Worm (Caenorhabditis elegans) whole organism, L4 larva: ENCODE data around the gene fbxa-211.

Experiments used
- D1046.2 ChIP-seq: fragments of 200-800 bp; sonication (Bioruptor generic); IDR thresholded peaks from 2 replicates; pipeline ENCODE4 v1.3.6; 2022; ENCODE audit warnings: missing genetic modification characterization, missing compliant biosample characterization
- F10B5.3 ChIP-seq: sonication (generic microtip); optimal IDR thresholded peaks from 2 replicates; lab custom pipeline; 2016; ENCODE audit warnings: mild to moderate bottlenecking, missing genetic modification characterization, missing compliant biosample characterization
- F37D6.2 ChIP-seq: sonication (generic microtip); optimal IDR thresholded peaks from 2 replicates; lab custom pipeline; 2016; ENCODE audit warnings: mild to moderate bottlenecking, missing genetic modification characterization, missing compliant biosample characterization
- Y5F2A.4 ChIP-seq: fragments of 200-800 bp; sonication (Bioruptor generic); optimal IDR thresholded peaks from 2 replicates; lab custom pipeline; 2018; ENCODE audit warnings: mild to moderate bottlenecking, missing genetic modification characterization, missing compliant biosample characterization
- ZK337.2 ChIP-seq: fragments of 200-800 bp; sonication (Bioruptor generic); IDR thresholded peaks from 2 replicates; pipeline ENCODE4 v1.3.6; 2022; ENCODE audit warnings: missing genetic modification reagents, missing genetic modification characterization, missing compliant biosample characterization
- aha-1 ChIP-seq: fragments of 150-350 bp; peaks from one replicate; lab custom pipeline; 2014; ENCODE audit warnings: missing biosample characterization, missing genetic modification characterization
- aly-2 ChIP-seq: sonication (generic microtip); optimal IDR thresholded peaks from 2 replicates; lab custom pipeline; 2018; ENCODE audit warnings: missing biosample characterization, missing genetic modification characterization
- attf-4 ChIP-seq: sonication (generic microtip); optimal IDR thresholded peaks from 3 replicates; lab custom pipeline; 2017; ENCODE audit warnings: missing biosample characterization, missing genetic modification characterization
- ceh-28 ChIP-seq: fragments of 150-350 bp; optimal IDR thresholded peaks from 2 replicates; lab custom pipeline; 2014; ENCODE audit warnings: missing biosample characterization, missing genetic modification reagents, missing genetic modification characterization
- egl-27 ChIP-seq: sonication (generic microtip); optimal IDR thresholded peaks from 3 replicates; lab custom pipeline; 2017; ENCODE audit warnings: missing biosample characterization, missing genetic modification reagents, missing genetic modification characterization
- hif-1 ChIP-seq, 2 experiments: sonication (generic microtip); optimal IDR thresholded peaks; 2 replicates each; lab custom pipeline; 2016 to 2017; ENCODE audit warnings: missing compliant biosample characterization in 2 of 2, missing genetic modification characterization in 2 of 2, missing genetic modification reagents in 2 of 2, missing genotype in 2 of 2, mild to moderate bottlenecking in 1 of 2
- hlh-11 ChIP-seq: fragments of 200-800 bp; sonication (Bioruptor generic); optimal IDR thresholded peaks from 2 replicates; lab custom pipeline; 2018; ENCODE audit warnings: mild to moderate bottlenecking, missing genetic modification characterization, missing compliant biosample characterization
- hlh-30 ChIP-seq: sonication (generic microtip); optimal IDR thresholded peaks from 2 replicates; lab custom pipeline; 2017; ENCODE audit warnings: antibody characterized with exemption, mild to moderate bottlenecking, missing genetic modification characterization, missing compliant biosample characterization; ENCODE audit not compliant: insufficient read depth
- lin-38 ChIP-seq: fragments of 200-800 bp; sonication (Bioruptor generic); IDR thresholded peaks from 2 replicates; pipeline ENCODE4 v1.3.6; 2022; ENCODE audit warnings: missing genetic modification reagents, missing genetic modification characterization, missing compliant biosample characterization
- lin-39 ChIP-seq: fragments of 150-350 bp; optimal IDR thresholded peaks from 2 replicates; lab custom pipeline; 2014; ENCODE audit warnings: missing biosample characterization, missing genetic modification reagents, missing genetic modification characterization
- mes-2 ChIP-seq: sonication (generic microtip); optimal IDR thresholded peaks from 2 replicates; lab custom pipeline; 2016; ENCODE audit warnings: missing genotype, mild to moderate bottlenecking, missing genetic modification characterization, missing compliant biosample characterization; ENCODE audit not compliant: poor library complexity, severe bottlenecking
- nhr-102 ChIP-seq: sonication (generic microtip); optimal IDR thresholded peaks from 2 replicates; lab custom pipeline; 2016; ENCODE audit warnings: mild to moderate bottlenecking, missing genetic modification characterization, moderate library complexity, missing compliant biosample characterization
- nhr-28 ChIP-seq: fragments of 150-350 bp; optimal IDR thresholded peaks from 2 replicates; lab custom pipeline; 2014; ENCODE audit warnings: missing biosample characterization, missing genetic modification characterization
- snpc-1.2 ChIP-seq: fragments of 200-800 bp; sonication (Bioruptor generic); IDR thresholded peaks from 2 replicates; pipeline ENCODE4 v1.3.6; 2022; ENCODE audit warnings: missing genetic modification reagents, missing genetic modification characterization, missing compliant biosample characterization
- unc-62 ChIP-seq, 3 experiments: fragments of 150-350 bp in 1 of 3; sonication (generic microtip); optimal IDR thresholded peaks in 2 of 3; peaks in 1 of 3; 1 replicate in 1 of 3; 2 replicates in 2 of 3; lab custom pipeline; 2014 to 2017; ENCODE audit warnings: missing biosample characterization in 3 of 3, missing genetic modification characterization in 3 of 3, missing genetic modification reagents in 3 of 3, missing genotype in 1 of 3

fbxa-211 gene

DNA sequence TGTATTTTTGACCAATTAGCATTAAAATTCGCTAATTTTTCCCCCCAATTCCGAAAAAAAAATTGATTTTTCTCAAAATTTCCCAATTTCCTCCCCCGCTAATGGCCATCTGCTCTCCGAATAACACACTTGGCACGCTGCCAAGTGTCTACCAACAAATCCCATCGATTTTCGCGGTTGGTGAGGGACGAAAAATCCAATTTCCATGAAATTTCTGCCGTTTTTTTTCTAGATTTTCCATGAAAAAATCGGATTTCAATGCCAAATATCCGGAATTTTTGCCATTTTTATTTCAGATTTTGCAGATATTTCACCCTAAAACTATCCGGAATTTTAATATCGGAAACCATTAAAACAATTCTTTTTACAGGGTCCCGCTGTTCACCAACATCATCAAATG is 17.9 kb upstream of the fbxa-211 start:
- TF ChIP-seq unc-62 (GFP tag; optimal IDR thresholded peaks at IDR 0.05 in 1 of 2; lab: Kevin White, UChicago): peak in 1 of 2 experiments; percentile 97
- no peak for TF ChIP-seq unc-62 (tag; optimal IDR thresholded peaks at IDR 0.05; lab: Kevin White, UChicago)
- TF ChIP-seq F10B5.3 (tag; lab: Kevin White, UChicago): no peak

DNA sequence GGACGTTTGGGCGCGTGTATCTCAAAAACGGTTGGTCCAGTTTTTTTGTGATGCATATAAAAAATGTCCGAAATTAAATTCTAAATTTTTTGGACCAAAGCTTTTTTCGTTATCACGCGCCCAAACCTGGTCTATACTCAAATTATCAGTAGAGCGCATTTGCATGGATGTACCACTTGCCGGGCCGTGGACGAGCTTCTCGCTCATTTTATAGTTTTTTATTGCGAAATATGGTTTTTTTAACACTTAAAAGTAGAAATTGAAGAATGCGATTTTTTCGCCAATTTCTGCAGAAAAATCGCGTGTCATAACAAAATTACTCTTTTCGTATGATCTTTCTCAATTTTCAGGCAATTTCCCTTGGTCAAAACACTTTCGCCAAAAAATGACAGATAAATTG is 12.3 kb upstream of the fbxa-211 start:
- TF ChIP-seq aha-1 (peak; percentile 34), lin-38 (peak; percentile 92), mes-2 (tag; lab: Kevin White, UChicago) (peak; percentile 45)

DNA sequence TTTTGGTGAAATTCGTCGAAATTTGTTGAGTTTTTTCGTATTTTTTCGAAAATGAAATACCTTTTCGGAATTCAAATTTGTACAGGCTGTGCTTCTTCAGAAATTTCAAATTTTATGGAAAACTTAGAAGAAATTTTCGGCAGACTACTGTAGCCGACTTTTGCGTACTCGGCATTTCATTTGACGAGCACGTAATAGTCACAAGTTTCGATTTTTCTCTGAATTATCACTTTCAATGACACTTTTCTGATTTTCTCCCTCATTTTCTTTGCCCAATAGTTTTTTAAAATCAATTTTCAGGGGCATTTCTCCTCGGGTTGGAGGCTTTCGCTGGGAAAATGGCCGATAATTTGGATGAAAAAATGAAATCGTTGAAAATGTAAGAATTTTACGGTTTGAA is 3.7 kb upstream of the fbxa-211 start, which contains the start of gene fbxa-107:
Gene fbxa-107 (plus strand): TSS at position 301 of the 400 bp plus-strand sequence.
- TF ChIP-seq F10B5.3 (tag; lab: Kevin White, UChicago) (no peak), nhr-28 (tag; lab: Kevin White, UChicago) (no peak), snpc-1.2 (GFP tag; lab: Robert Waterston, UW) (no peak), egl-27 (tag; lab: Kevin White, UChicago) (no peak)

DNA sequence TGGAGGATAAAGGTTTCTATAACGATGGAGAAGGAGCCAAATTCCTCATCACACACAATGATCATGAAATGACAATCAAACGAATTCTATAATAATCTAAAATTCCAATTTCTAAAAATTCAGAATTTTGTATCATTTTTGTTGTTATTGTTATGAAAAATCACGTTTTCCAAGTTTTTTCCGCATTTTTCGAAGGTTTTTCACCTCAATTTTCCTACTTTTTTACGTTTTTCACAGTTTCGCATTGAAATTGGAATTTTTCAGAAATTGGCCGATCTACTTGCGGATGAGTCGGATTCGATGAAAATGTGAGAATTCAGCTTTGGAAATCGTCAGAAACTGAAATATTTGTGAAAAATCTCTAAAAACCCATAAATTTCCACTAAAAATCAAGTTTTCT is 2.2 kb upstream of the fbxa-211 start, which contains the start of gene fbxa-210:
Gene fbxa-210 (plus strand): TSS at position 301 of the 400 bp plus-strand sequence.
- TF ChIP-seq lin-39 (tag; lab: Kevin White, UChicago) (no peak), F37D6.2 (tag; lab: Kevin White, UChicago) (no peak), aly-2 (tag; lab: Kevin White, UChicago) (no peak), Y5F2A.4 (no peak), attf-4 (no peak), hif-1 (tag; optimal IDR thresholded peaks at IDR 0.05; lab: Kevin White, UChicago) (no peak), ZK337.2 (GFP tag; lab: Robert Waterston, UW) (no peak), aha-1 (peak; percentile 34)

DNA sequence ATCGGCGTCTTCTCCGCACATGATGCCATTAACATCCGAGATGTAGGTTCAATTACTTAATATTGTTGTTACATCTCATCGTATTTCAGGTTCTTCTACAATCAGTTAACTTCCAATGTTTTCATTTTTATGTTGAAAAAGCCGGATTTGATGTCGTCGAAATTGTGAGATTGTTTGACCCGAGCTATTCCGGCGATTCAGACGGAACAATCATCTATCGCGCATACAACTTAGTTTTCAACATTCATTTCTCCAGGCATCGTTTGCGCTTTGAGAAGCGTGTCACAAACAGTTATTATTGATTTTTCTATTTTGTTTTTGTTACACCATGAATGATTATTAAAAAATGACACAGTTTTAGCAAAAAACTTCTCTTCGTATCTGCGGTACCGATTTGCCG is 1.2 kb downstream of the fbxa-211 start:
- no peak for TF ChIP-seq hlh-11 (tag; lab: Kevin White, UChicago)
- peak; percentile 91 for TF ChIP-seq aha-1

DNA sequence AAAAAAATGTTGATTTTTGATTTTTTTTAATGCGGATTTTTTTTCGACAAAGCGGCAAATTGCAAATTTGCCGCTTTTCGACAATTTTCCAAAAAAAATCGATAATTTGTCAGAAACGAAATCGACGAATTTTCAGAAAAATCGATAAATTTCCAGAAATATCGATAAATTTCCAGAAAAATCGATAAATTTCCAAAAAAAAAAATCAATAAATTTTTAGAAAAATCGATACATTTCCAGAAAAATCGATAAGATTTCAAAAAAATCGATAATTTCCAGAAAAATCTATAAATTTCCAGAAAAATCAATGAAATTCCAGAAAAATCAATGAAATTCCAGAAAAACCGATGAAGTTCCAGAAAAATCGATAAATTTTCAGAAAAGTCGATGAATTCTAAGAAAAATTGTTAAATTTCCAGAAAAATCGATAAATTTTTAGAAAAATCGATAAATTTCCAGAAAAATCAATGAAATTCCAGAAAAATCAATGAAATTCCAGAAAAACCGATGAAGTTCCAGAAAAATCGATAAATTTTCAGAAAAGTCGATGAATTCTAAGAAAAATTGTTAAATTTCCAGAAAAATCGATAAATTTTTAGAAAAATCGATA is 2.4 kb downstream of the fbxa-211 start:
- TF ChIP-seq ceh-28 (tag; lab: Kevin White, UChicago): peak; percentile 76

DNA sequence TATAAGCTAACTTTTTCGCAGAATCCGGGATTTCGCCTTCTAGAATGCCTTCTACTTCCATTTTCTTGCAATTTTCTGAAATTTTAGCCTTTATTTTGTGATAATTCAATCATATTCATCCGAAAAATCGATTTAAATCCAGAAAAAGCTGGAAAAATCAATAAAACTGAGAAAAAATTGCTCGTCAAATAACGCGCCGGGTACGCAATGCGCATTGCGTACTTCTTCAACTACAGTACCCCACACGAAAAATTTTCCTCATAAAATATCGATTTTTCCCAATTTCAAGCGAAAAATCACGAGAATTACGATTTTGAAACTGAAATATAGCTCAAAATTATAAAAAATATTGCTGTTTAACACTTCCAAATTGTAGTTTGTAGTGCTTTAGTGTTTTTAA is 3.7 kb downstream of the fbxa-211 start, which contains the start of gene Y37H2A.12:
Gene Y37H2A.12 (minus strand): TSS at position 81 of the 400 bp plus-strand sequence.
- TF ChIP-seq unc-62 (GFP tag; optimal IDR thresholded peaks at IDR 0.05 in 1 of 2; lab: Kevin White, UChicago) (peak in 1 of 2 experiments; percentile 21), unc-62 (tag; optimal IDR thresholded peaks at IDR 0.05; lab: Kevin White, UChicago) (no peak), F37D6.2 (tag; lab: Kevin White, UChicago) (no peak)

DNA sequence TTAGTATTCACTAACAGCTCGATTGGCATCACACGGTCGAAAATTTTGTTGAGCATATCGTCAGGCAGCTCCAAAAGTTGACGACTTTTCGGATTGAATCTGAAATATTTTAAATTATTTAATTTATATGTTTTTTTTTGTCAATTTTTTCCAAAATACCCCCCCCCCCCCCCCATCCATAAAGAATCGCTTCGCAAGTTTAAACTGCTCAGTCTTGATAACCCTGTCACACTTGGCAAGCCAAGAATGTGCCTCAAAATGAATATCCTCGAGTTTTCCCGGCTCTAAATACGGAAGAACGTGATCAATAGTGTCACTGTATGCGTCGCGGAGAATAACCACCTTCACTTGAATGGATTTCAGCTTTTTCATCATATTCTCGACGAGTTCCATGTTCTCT is 5.9 kb downstream of the fbxa-211 start, which contains the start of gene Y37H2A.18:
Gene Y37H2A.18 (minus strand): TSS at position 101 of the 400 bp plus-strand sequence.
- TF ChIP-seq hlh-30 (tag; lab: Kevin White, UChicago) (no peak), attf-4 (no peak), D1046.2 (GFP tag; lab: Robert Waterston, UW) (no peak), nhr-28 (tag; lab: Kevin White, UChicago) (no peak)

DNA sequence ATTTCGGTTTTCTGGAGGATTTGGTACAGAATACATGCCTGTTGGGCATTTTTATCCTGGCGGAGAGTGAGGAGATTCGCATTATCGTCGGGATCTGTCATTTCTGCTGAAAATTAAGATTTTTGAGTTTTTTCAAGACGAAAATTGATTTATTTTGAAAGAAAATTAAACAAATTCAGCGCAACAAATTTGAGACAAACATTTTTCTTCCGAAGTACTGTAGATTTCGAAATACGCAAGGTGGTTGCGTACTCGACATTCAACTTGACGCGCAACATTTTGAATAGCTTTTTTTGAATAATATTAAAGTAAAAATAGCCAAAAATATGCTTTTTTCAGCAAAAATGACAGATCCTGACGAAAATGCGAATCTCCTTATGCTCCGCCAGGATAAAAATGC is 7.1 kb downstream of the fbxa-211 start, which contains the start of gene Y37H2A.7:
Gene Y37H2A.7 (minus strand): TSS at position 101 of the 400 bp plus-strand sequence.
- TF ChIP-seq nhr-102 (tag; lab: Kevin White, UChicago) (no peak), aha-1 (peak; percentile 50)
